Fruit fly (Drosophila melanogaster): ENCODE results near the gene CG7990.

Gene CG7990

dm6 chrX:19201630-19202029 lies at the start of gene CG7990:
Gene CG7990 (minus strand): TSS chrX:19201979.
- no peak for TF ChIP-seq Met (GFP tag; optimal IDR thresholded peaks at IDR 0.05)
- no peak for TF ChIP-seq CG31627 (GFP tag; optimal IDR thresholded peaks at IDR 0.05)
- no peak for TF ChIP-seq Sox102F (GFP tag; optimal IDR thresholded peaks at IDR 0.05)
- no peak for TF ChIP-seq fkh (GFP tag; optimal IDR thresholded peaks at IDR 0.05)
- no peak for TF ChIP-seq CG1621 (tag; optimal IDR thresholded peaks at IDR 0.05)
- no peak for TF ChIP-seq CG6854 (GFP tag; optimal IDR thresholded peaks at IDR 0.05)
- TF ChIP-seq dac (GFP tag; optimal IDR thresholded peaks at IDR 0.05) = no peak
- no peak for TF ChIP-seq CG9139 (GFP tag; optimal IDR thresholded peaks at IDR 0.05)
- TF ChIP-seq lz (GFP tag; optimal IDR thresholded peaks at IDR 0.05) = no peak

DNA sequence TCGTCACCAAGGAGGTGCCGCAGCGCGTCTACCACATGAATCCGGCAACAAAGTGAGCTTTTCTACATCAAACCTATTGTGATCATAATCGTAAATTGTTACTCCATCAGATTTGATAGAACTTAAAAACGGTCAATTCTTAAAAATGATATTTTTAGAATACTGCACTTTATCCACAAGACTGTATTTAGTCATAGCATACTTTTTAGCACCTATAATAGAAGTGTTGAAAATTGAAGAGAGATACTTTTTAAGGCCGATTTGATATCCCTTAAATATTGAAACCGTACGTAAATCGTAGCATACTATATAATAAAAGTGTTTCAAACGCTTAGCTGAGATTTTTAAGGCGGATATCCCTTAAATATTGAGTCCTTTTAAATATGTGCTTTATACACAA lies 48.4 kb upstream of the CG7990 start:
- TF ChIP-seq Met (GFP tag; optimal IDR thresholded peaks at IDR 0.05) = no peak
- no peak for TF ChIP-seq dsx (GFP tag; optimal IDR thresholded peaks at IDR 0.05; ENCODE audit: poor library complexity, severe bottlenecking)
- no peak for TF ChIP-seq svp (GFP tag)
- no peak for TF ChIP-seq cyc (GFP tag; optimal IDR thresholded peaks at IDR 0.05)
- TF ChIP-seq CG8632 (GFP tag; optimal IDR thresholded peaks at IDR 0.05) = no peak
- TF ChIP-seq Eip93F (GFP tag; optimal IDR thresholded peaks at IDR 0.05) = no peak
- TF ChIP-seq CG11762 (GFP tag; optimal IDR thresholded peaks at IDR 0.05; ENCODE audit: insufficient read depth) = no peak
- no peak for TF ChIP-seq CG11902 (GFP tag; optimal IDR thresholded peaks at IDR 0.05)
- no peak for TF ChIP-seq pdm3 (GFP tag; optimal IDR thresholded peaks at IDR 0.05)
- no peak for TF ChIP-seq ss (GFP tag; optimal IDR thresholded peaks at IDR 0.05)
- TF ChIP-seq CG16779 (tag; optimal IDR thresholded peaks at IDR 0.05) = no peak
- TF ChIP-seq spab (GFP tag; optimal IDR thresholded peaks at IDR 0.05) = no peak
- no peak for TF ChIP-seq CG31627 (GFP tag; optimal IDR thresholded peaks at IDR 0.05)
- no peak for TF ChIP-seq dac (GFP tag; optimal IDR thresholded peaks at IDR 0.05)
- no peak for TF ChIP-seq CG6808 (GFP tag; optimal IDR thresholded peaks at IDR 0.05)
- no peak for TF ChIP-seq CG3919 (GFP tag; optimal IDR thresholded peaks at IDR 0.05)
- no peak for TF ChIP-seq Hr39 (GFP tag; optimal IDR thresholded peaks at IDR 0.05)
- TF ChIP-seq acj6 (GFP tag; optimal IDR thresholded peaks at IDR 0.05) = no peak

dm6 chrX:19249339-19249738 lies 47.6 kb upstream of the CG7990 start:
- TF ChIP-seq Eip93F (GFP tag; optimal IDR thresholded peaks at IDR 0.05) = no peak
- TF ChIP-seq CG8319 (GFP tag; optimal IDR thresholded peaks at IDR 0.05) = no peak
- no peak for TF ChIP-seq Smox (GFP tag; optimal IDR thresholded peaks at IDR 0.05)
- TF ChIP-seq CG10631 (GFP tag; optimal IDR thresholded peaks at IDR 0.05) = no peak
- no peak for TF ChIP-seq acj6 (GFP tag; optimal IDR thresholded peaks at IDR 0.05)
- no peak for TF ChIP-seq OdsH (GFP tag; optimal IDR thresholded peaks at IDR 0.05)
- TF ChIP-seq Ets21C (GFP tag; optimal IDR thresholded peaks at IDR 0.05) = no peak
- no peak for TF ChIP-seq salr (GFP tag; optimal IDR thresholded peaks at IDR 0.05)
- no peak for TF ChIP-seq lz (GFP tag; optimal IDR thresholded peaks at IDR 0.05)

DNA sequence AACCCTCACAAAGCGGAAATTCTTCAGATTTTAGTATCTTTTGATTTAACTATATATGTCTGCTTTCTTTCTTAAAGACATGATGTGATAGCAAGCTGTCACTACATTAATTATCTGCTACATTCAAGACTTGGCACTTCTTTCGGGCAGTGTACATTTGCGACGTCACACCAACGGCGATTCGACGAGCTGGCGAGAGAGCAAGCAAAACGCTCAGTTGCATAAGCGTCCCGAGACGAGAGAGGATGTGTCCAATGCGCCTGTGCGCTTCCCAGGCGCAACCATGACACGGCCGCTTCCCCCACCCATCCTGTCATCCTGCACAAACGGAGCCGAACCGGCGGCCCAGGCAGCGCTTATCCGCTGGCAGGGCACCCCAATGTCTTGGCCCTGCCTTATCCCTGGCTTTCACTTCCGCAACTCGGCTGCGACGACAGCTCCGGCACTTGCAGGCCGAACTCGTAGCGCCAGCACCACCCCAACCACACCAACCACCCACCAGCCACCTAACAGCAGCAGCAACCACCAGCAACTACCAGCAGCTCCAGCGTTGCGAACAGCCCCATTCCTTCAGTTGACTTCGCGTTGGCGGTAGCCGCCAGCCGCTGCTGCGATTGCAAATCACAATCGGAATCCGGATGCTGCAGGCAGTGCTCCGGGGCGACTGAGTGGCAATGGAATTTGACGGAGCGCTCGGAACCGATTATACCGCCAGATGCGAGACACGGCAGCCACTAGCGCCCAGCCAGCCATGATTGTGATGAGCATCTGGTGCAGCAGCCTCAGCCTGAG lies 46.8 kb upstream of the CG7990 start, which contains the start of gene Hs3st-B:
TSS of gene Hs3st-B (plus strand) at position 214 of the 792 bp plus-strand sequence.
- TF ChIP-seq vri (GFP tag; optimal IDR thresholded peaks at IDR 0.05) (peak; percentile 14), Eip78C (GFP tag) (peak; percentile 43), CG31627 (GFP tag; optimal IDR thresholded peaks at IDR 0.05) (no peak), fd59A (GFP tag; optimal IDR thresholded peaks at IDR 0.05) (no peak), CG8119 (GFP tag; IDR thresholded peaks at IDR 0.05) (no peak)
